Fruit fly (Drosophila melanogaster) whole organism, pupa: ENCODE data around the gene Lcp65Ae.

Source experiments
- CG10348 ChIP-seq: fragments of 200-800 bp; sonication (Bioruptor generic); IDR thresholded peaks from 2 replicates; pipeline ENCODE4 v1.3.6; 2022; ENCODE audit warnings: missing biosample characterization, missing genetic modification characterization
- CG12605 ChIP-seq: fragments of 200-800 bp; sonication (Bioruptor generic); IDR thresholded peaks from 2 replicates; pipeline ENCODE4 v1.3.6; 2022; ENCODE audit warnings: missing biosample characterization, missing genetic modification characterization
- CG13204 ChIP-seq: fragments of 200-800 bp; sonication (Bioruptor generic); optimal IDR thresholded peaks from 2 replicates; lab custom pipeline; 2018; ENCODE audit warnings: missing biosample characterization, mild to moderate bottlenecking, missing genetic modification characterization, moderate library complexity
- CG14655 ChIP-seq: fragments of 200-800 bp; sonication (Bioruptor generic); optimal IDR thresholded peaks from 3 replicates; lab custom pipeline; 2017; ENCODE audit warnings: mild to moderate bottlenecking, missing biosample characterization, missing genetic modification reagents, missing genetic modification characterization
- CG15710 ChIP-seq: fragments of 200-800 bp; sonication (Bioruptor generic); optimal IDR thresholded peaks from 2 replicates; lab custom pipeline; 2018; ENCODE audit warnings: missing biosample characterization, mild to moderate bottlenecking, missing genetic modification characterization, moderate library complexity
- CG17806 ChIP-seq: fragments of 200-800 bp; sonication (Bioruptor generic); optimal IDR thresholded peaks from 2 replicates; lab custom pipeline; 2018; ENCODE audit warnings: missing biosample characterization, mild to moderate bottlenecking, missing genetic modification characterization, moderate library complexity
- CG32121 ChIP-seq: fragments of 200-800 bp; sonication (Bioruptor generic); IDR thresholded peaks from 2 replicates; pipeline ENCODE4 v1.3.6; 2022; ENCODE audit warnings: missing biosample characterization, missing genetic modification characterization
- CG34367 ChIP-seq: fragments of 200-800 bp; sonication (Bioruptor generic); optimal IDR thresholded peaks from 2 replicates; lab custom pipeline; 2018; ENCODE audit warnings: missing biosample characterization, mild to moderate bottlenecking, missing genetic modification characterization
- CG4496 ChIP-seq: fragments of 200-800 bp; sonication (Bioruptor generic); IDR thresholded peaks from 3 replicates; pipeline ENCODE4 v1.3.6; 2022; ENCODE audit warnings: missing biosample characterization, missing genetic modification characterization
- CG8159 ChIP-seq: fragments of 200-800 bp; sonication (Bioruptor generic); optimal IDR thresholded peaks from 3 replicates; lab custom pipeline; 2018; ENCODE audit warnings: missing biosample characterization, mild to moderate bottlenecking, missing genetic modification characterization, moderate library complexity
- CG8301 ChIP-seq: fragments of 200-800 bp; sonication (Bioruptor generic); optimal IDR thresholded peaks from 2 replicates; lab custom pipeline; 2018; ENCODE audit warnings: missing biosample characterization, mild to moderate bottlenecking, missing genetic modification characterization
- CG9948 ChIP-seq: fragments of 200-800 bp; sonication (Bioruptor generic); optimal IDR thresholded peaks from 2 replicates; lab custom pipeline; 2018; ENCODE audit warnings: missing biosample characterization, mild to moderate bottlenecking, missing genetic modification characterization, moderate library complexity
- D1 ChIP-seq: fragments of 200-800 bp; sonication (Bioruptor generic); optimal IDR thresholded peaks from 2 replicates; lab custom pipeline; 2018; ENCODE audit warnings: missing biosample characterization, mild to moderate bottlenecking, missing genetic modification characterization, moderate library complexity
- EcR ChIP-seq: fragments of 200-800 bp; sonication (Bioruptor generic); optimal IDR thresholded peaks from 3 replicates; lab custom pipeline; 2019; ENCODE audit warnings: missing biosample characterization, missing genetic modification characterization, mild to moderate bottlenecking, moderate library complexity, missing genetic modification reagents
- Ets98B ChIP-seq: fragments of 200-800 bp; sonication (Bioruptor generic); IDR thresholded peaks from 2 replicates; pipeline ENCODE4 v1.3.6; 2022; ENCODE audit warnings: missing biosample characterization, missing genetic modification characterization
- Pif1A ChIP-seq: fragments of 200-800 bp; sonication (Bioruptor generic); optimal IDR thresholded peaks from 3 replicates; lab custom pipeline; 2016; ENCODE audit warnings: missing biosample characterization, missing genetic modification characterization
- Pif1B ChIP-seq: fragments of 200-800 bp; sonication (Bioruptor generic); optimal IDR thresholded peaks from 3 replicates; lab custom pipeline; 2016; ENCODE audit warnings: missing biosample characterization, missing genetic modification characterization
- Snoo ChIP-seq: fragments of 200-800 bp; sonication (Bioruptor generic); optimal IDR thresholded peaks from 3 replicates; lab custom pipeline; 2017; ENCODE audit warnings: missing biosample characterization, mild to moderate bottlenecking, missing genetic modification characterization, inconsistent platforms
- fd96Ca ChIP-seq: fragments of 200-800 bp; sonication (Bioruptor generic); IDR thresholded peaks from 3 replicates; pipeline ENCODE4 v1.3.6; 2022; ENCODE audit warnings: missing biosample characterization, missing genetic modification characterization
- gl ChIP-seq: fragments of 200-800 bp; sonication (Bioruptor generic); optimal IDR thresholded peaks from 2 replicates; lab custom pipeline; 2018; ENCODE audit warnings: missing biosample characterization, mild to moderate bottlenecking, missing genetic modification characterization
- rn ChIP-seq: fragments of 200-800 bp; sonication (Bioruptor generic); IDR thresholded peaks from 2 replicates; pipeline ENCODE4 v1.3.6; 2022; ENCODE audit warnings: missing biosample characterization, missing genetic modification characterization

Gene Lcp65Ae

DNA sequence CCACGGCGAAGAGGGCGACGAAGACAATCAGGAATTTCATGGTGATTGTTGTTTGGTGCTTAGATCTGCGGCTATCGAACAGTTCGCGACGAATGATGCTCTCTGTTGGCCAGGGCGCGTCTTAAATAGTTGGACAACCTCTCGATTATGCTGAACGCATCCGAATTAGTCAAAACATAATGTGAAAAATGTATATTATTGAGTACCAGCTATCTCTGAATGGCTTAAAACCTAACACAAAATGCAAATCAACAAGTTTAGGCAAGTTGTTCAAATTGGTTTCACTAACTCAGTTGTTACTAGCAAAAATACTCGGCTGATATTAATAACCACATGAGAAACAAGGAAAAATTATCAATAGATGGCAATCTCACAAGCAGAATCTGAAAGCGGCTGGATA lies 2.7 kb downstream of the Lcp65Ae start, which contains the start of gene Lcp65Ag1:
Gene Lcp65Ag1, minus strand, starts transcription at position 101 of the 400 bp plus-strand sequence.
- TF ChIP-seq CG13204 (GFP tag; lab: Kevin White, UChicago): no peak
- TF ChIP-seq CG17806 (tag; lab: Kevin White, UChicago): no peak
- TF ChIP-seq CG32121 (GFP tag; lab: Robert Waterston, UW): no peak
- no peak for TF ChIP-seq rn (GFP tag; lab: Robert Waterston, UW)
- TF ChIP-seq CG34367: no peak

DNA sequence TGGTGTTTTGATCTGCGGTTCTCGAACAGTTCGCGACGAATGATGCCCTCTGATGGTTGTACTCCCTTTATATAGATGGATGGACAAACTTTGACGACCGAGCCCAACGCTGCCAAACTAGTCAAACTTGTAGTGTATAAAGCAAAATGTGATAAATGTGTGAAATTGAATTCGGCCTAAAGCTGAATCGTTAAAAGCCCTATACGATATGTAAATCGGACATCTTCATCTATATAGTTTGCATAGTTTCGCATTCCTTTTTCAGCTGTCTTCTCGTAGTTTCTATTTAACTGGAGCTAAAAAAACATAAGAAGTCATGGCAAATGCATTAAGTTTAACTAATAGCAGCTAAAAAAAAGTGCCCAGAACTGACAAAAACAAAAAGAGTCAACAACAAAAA lies 4.4 kb downstream of the Lcp65Ae start, which contains the start of gene Lcp65Ag2:
Gene Lcp65Ag2, minus strand, starts transcription at position 48 of the 400 bp plus-strand sequence.
- TF ChIP-seq CG13204 (GFP tag; lab: Kevin White, UChicago): no peak
- TF ChIP-seq CG4496 (GFP tag; lab: Robert Waterston, UW): no peak
- no peak for TF ChIP-seq Ets98B (GFP tag; lab: Robert Waterston, UW)
- TF ChIP-seq Snoo (tag; lab: Kevin White, UChicago): no peak
- TF ChIP-seq CG32121 (GFP tag; lab: Robert Waterston, UW): no peak
- TF ChIP-seq CG14655: no peak
- TF ChIP-seq CG12605 (GFP tag; lab: Robert Waterston, UW): no peak
- TF ChIP-seq EcR (GFP tag; lab: Kevin White, UChicago): no peak
- no peak for TF ChIP-seq gl (tag; lab: Kevin White, UChicago)
- TF ChIP-seq rn (GFP tag; lab: Robert Waterston, UW): no peak
- TF ChIP-seq CG17806 (tag; lab: Kevin White, UChicago): no peak
- TF ChIP-seq fd96Ca (GFP tag; lab: Robert Waterston, UW): no peak
- TF ChIP-seq CG34367: no peak
- no peak for TF ChIP-seq CG10348 (GFP tag; lab: Robert Waterston, UW)

DNA sequence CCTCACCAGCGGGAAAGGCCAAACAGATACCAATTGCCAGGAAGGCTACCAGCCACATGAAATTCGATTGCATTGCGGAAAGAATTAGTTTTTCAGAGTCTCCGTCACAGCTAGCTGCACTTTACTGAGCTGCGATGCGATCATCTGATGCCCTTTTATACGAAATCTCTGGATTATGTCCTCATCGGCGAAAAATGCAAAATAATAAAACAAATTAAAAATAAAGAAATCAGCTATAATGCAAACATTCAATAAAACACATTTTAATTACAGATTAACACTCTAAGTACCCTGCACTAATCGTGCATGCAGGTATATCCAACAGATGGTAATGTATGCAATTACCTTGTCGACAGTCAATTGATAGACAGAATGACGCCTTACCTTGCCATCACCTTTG lies 5.9 kb downstream of the Lcp65Ae start, which contains the start of gene Cpr65Au:
Gene Cpr65Au, minus strand, starts transcription at position 101 of the 400 bp plus-strand sequence.
- TF ChIP-seq CG8159 (tag; lab: Kevin White, UChicago) (no peak), rn (GFP tag; lab: Robert Waterston, UW) (0 out of 2 replicates have a peak, but pooled peaks have one; percentile 9)

DNA sequence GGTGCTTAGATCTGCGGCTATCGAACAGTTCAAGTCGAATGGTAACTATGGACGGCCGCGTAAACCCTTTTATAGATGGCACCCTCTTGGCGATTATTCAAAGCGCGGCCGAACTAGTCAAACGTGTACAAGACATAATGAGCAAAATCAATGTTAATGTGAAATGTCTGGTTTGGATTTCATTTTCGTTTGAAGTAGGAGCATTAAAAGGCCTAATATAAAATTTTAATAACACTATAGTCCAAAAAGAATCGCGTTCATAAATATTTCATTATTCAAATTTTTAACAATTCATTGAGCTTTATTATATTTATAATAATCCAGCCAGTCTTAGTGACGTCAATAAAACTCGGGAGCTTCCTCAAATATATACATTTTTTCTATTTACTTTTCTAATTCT lies 7.0 kb downstream of the Lcp65Ae start, which contains the start of gene Lcp65Ag3:
Gene Lcp65Ag3, minus strand, starts transcription at position 46 of the 400 bp plus-strand sequence.
- TF ChIP-seq CG10348 (GFP tag; lab: Robert Waterston, UW) (no peak), CG15710 (tag; lab: Kevin White, UChicago) (no peak), D1 (tag; lab: Kevin White, UChicago) (no peak), Ets98B (GFP tag; lab: Robert Waterston, UW) (no peak), CG8301 (tag; lab: Kevin White, UChicago) (no peak), Pif1A (GFP tag; lab: Kevin White, UChicago) (no peak), CG14655 (no peak), CG32121 (GFP tag; lab: Robert Waterston, UW) (no peak), gl (tag; lab: Kevin White, UChicago) (no peak), Pif1B (GFP tag; lab: Kevin White, UChicago) (no peak)

DNA sequence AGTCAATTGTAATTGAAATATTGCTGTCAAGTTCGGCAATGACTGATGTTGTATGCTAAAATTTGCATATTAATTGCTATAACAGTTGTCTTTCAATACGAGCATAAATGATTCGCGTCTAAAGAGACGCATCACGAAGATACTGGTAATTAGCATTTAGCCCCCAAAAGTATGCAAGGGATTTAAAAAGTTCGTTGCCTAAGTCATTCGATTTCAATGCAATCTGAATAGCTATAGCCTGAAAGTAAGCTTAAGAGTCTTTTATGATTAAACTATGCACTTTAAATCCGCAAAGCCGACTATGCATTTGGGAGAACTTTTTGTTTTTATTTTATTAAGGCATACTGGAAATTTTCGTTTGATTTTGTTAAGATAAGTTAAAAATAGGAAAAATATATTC lies 8.3 kb downstream of the Lcp65Ae start:
- no peak for TF ChIP-seq CG12605 (GFP tag; lab: Robert Waterston, UW)
- TF ChIP-seq D1 (tag; lab: Kevin White, UChicago): peak; percentile 20
- TF ChIP-seq fd96Ca (GFP tag; lab: Robert Waterston, UW): no peak
- no peak for TF ChIP-seq CG4496 (GFP tag; lab: Robert Waterston, UW)
- TF ChIP-seq CG14655: no peak
- TF ChIP-seq, all 21 proteins: peak for 1

DNA sequence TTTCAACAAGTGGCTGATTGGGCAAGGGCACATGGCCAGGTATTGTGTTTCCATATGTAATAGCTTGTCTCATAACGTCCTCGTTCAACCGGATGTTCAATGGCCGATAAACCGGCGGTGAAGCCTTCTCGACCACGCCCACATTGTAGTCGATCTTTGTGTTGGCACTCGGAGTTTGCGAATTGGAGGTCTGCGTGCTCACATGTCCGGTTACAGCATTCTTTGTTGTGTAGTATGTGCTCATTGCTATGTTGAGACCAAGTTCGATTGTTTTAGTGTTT lies 12.6 kb downstream of the Lcp65Ae start:
- TF ChIP-seq rn (GFP tag; lab: Robert Waterston, UW) (no peak), CG12605 (GFP tag; lab: Robert Waterston, UW) (no peak), CG13204 (GFP tag; lab: Kevin White, UChicago) (no peak), CG34367 (no peak), CG17806 (tag; lab: Kevin White, UChicago) (no peak), CG9948 (no peak), fd96Ca (GFP tag; lab: Robert Waterston, UW) (no peak), Snoo (tag; lab: Kevin White, UChicago) (no peak), CG10348 (GFP tag; lab: Robert Waterston, UW) (no peak), gl (tag; lab: Kevin White, UChicago) (no peak)
- TF ChIP-seq, all 21 proteins: peak for 0

DNA sequence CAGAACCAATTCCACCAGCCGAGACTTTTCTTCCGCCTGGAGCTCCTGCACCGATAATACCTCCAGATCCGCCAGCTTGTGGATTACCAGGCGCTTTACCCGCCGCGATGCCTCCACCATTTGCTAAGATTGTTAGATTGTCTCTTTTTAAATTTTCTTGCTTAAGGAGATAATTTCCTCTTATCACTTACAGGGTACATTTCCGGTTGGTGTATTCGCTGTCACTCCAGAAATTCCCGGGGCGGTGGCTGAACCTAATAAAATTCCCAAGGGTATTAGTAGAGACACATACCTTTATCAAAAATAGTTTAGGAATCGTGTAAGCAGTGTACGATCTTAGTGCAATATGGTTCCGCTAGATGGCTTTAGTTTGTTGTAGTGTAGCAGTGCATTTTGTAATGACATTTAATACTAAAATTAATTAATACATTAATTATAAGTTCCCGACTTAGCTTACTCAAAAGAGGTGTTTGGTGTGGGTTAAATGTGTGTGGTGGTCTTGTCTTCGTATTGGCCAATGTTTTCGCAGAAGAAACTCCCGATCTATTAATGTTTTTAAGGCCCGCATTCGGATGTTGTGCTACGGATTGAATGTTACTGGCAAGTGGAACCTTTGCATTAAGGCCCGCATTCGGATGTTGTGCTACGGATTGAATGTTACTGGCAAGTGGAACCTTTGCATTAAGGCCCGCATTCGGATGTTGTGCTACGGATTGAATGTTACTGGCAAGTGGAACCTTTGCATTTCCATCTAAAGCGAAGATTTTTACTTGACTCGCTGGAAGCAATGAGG lies 13.1 kb downstream of the Lcp65Ae start:
- TF ChIP-seq Pif1B (GFP tag; lab: Kevin White, UChicago) (no peak), gl (tag; lab: Kevin White, UChicago) (no peak), Pif1A (GFP tag; lab: Kevin White, UChicago) (peak; percentile 15), D1 (tag; lab: Kevin White, UChicago) (no peak), Ets98B (GFP tag; lab: Robert Waterston, UW) (no peak; the same call in 1 of the 2 replicates), rn (GFP tag; lab: Robert Waterston, UW) (peak; percentile 25; the same call in 1 of the 2 replicates)
- TF ChIP-seq, all 21 proteins: peak for 2
